Fruit fly (Drosophila melanogaster) whole organism, pupa: Measurements from ENCODE around the gene betaCOP.

ENCODE experiments used
- CG10348 ChIP-seq: fragments of 200-800 bp; sonication (Bioruptor generic); IDR thresholded peaks from 2 replicates; pipeline ENCODE4 v1.3.6; 2022; ENCODE audit warnings: missing biosample characterization, missing genetic modification characterization
- CG12605 ChIP-seq: fragments of 200-800 bp; sonication (Bioruptor generic); IDR thresholded peaks from 2 replicates; pipeline ENCODE4 v1.3.6; 2022; ENCODE audit warnings: missing biosample characterization, missing genetic modification characterization
- CG13204 ChIP-seq: fragments of 200-800 bp; sonication (Bioruptor generic); optimal IDR thresholded peaks from 2 replicates; lab custom pipeline; 2018; ENCODE audit warnings: missing biosample characterization, mild to moderate bottlenecking, missing genetic modification characterization, moderate library complexity
- CG14655 ChIP-seq: fragments of 200-800 bp; sonication (Bioruptor generic); optimal IDR thresholded peaks from 3 replicates; lab custom pipeline; 2017; ENCODE audit warnings: mild to moderate bottlenecking, missing biosample characterization, missing genetic modification reagents, missing genetic modification characterization
- CG15710 ChIP-seq: fragments of 200-800 bp; sonication (Bioruptor generic); optimal IDR thresholded peaks from 2 replicates; lab custom pipeline; 2018; ENCODE audit warnings: missing biosample characterization, mild to moderate bottlenecking, missing genetic modification characterization, moderate library complexity
- CG17806 ChIP-seq: fragments of 200-800 bp; sonication (Bioruptor generic); optimal IDR thresholded peaks from 2 replicates; lab custom pipeline; 2018; ENCODE audit warnings: missing biosample characterization, mild to moderate bottlenecking, missing genetic modification characterization, moderate library complexity
- CG32121 ChIP-seq: fragments of 200-800 bp; sonication (Bioruptor generic); IDR thresholded peaks from 2 replicates; pipeline ENCODE4 v1.3.6; 2022; ENCODE audit warnings: missing biosample characterization, missing genetic modification characterization
- CG34367 ChIP-seq: fragments of 200-800 bp; sonication (Bioruptor generic); optimal IDR thresholded peaks from 2 replicates; lab custom pipeline; 2018; ENCODE audit warnings: missing biosample characterization, mild to moderate bottlenecking, missing genetic modification characterization
- CG4496 ChIP-seq: fragments of 200-800 bp; sonication (Bioruptor generic); IDR thresholded peaks from 3 replicates; pipeline ENCODE4 v1.3.6; 2022; ENCODE audit warnings: missing biosample characterization, missing genetic modification characterization
- CG8159 ChIP-seq: fragments of 200-800 bp; sonication (Bioruptor generic); optimal IDR thresholded peaks from 3 replicates; lab custom pipeline; 2018; ENCODE audit warnings: missing biosample characterization, mild to moderate bottlenecking, missing genetic modification characterization, moderate library complexity
- CG8301 ChIP-seq: fragments of 200-800 bp; sonication (Bioruptor generic); optimal IDR thresholded peaks from 2 replicates; lab custom pipeline; 2018; ENCODE audit warnings: missing biosample characterization, mild to moderate bottlenecking, missing genetic modification characterization
- CG9948 ChIP-seq: fragments of 200-800 bp; sonication (Bioruptor generic); optimal IDR thresholded peaks from 2 replicates; lab custom pipeline; 2018; ENCODE audit warnings: missing biosample characterization, mild to moderate bottlenecking, missing genetic modification characterization, moderate library complexity
- D1 ChIP-seq: fragments of 200-800 bp; sonication (Bioruptor generic); optimal IDR thresholded peaks from 2 replicates; lab custom pipeline; 2018; ENCODE audit warnings: missing biosample characterization, mild to moderate bottlenecking, missing genetic modification characterization, moderate library complexity
- EcR ChIP-seq: fragments of 200-800 bp; sonication (Bioruptor generic); optimal IDR thresholded peaks from 3 replicates; lab custom pipeline; 2019; ENCODE audit warnings: missing biosample characterization, missing genetic modification characterization, mild to moderate bottlenecking, moderate library complexity, missing genetic modification reagents
- Ets98B ChIP-seq: fragments of 200-800 bp; sonication (Bioruptor generic); IDR thresholded peaks from 2 replicates; pipeline ENCODE4 v1.3.6; 2022; ENCODE audit warnings: missing biosample characterization, missing genetic modification characterization
- Pif1A ChIP-seq: fragments of 200-800 bp; sonication (Bioruptor generic); optimal IDR thresholded peaks from 3 replicates; lab custom pipeline; 2016; ENCODE audit warnings: missing biosample characterization, missing genetic modification characterization
- Pif1B ChIP-seq: fragments of 200-800 bp; sonication (Bioruptor generic); optimal IDR thresholded peaks from 3 replicates; lab custom pipeline; 2016; ENCODE audit warnings: missing biosample characterization, missing genetic modification characterization
- Snoo ChIP-seq: fragments of 200-800 bp; sonication (Bioruptor generic); optimal IDR thresholded peaks from 3 replicates; lab custom pipeline; 2017; ENCODE audit warnings: missing biosample characterization, mild to moderate bottlenecking, missing genetic modification characterization, inconsistent platforms
- fd96Ca ChIP-seq: fragments of 200-800 bp; sonication (Bioruptor generic); IDR thresholded peaks from 3 replicates; pipeline ENCODE4 v1.3.6; 2022; ENCODE audit warnings: missing biosample characterization, missing genetic modification characterization
- gl ChIP-seq: fragments of 200-800 bp; sonication (Bioruptor generic); optimal IDR thresholded peaks from 2 replicates; lab custom pipeline; 2018; ENCODE audit warnings: missing biosample characterization, mild to moderate bottlenecking, missing genetic modification characterization
- rn ChIP-seq: fragments of 200-800 bp; sonication (Bioruptor generic); IDR thresholded peaks from 2 replicates; pipeline ENCODE4 v1.3.6; 2022; ENCODE audit warnings: missing biosample characterization, missing genetic modification characterization

Gene betaCOP

dm6 chrX:18385056-18385455 lies at the start of gene betaCOP:
TSS of gene betaCOP (minus strand) at chrX:18385242.
- TF ChIP-seq CG4496 (GFP tag; lab: Robert Waterston, UW) (no peak), CG13204 (GFP tag; lab: Kevin White, UChicago) (no peak), D1 (no peak), CG15710 (no peak), CG17806 (no peak), Pif1B (GFP tag; lab: Kevin White, UChicago) (no peak), CG32121 (no peak), Ets98B (GFP tag; lab: Robert Waterston, UW) (no peak), CG34367 (tag; lab: Kevin White, UChicago) (no peak)
- TF ChIP-seq, all 21 proteins: peak for 0

- TF ChIP-seq CG12605 (GFP tag; lab: Robert Waterston, UW) (peak; percentile 29; the same call in 1 of the 2 replicates), CG15710 (no peak), CG8159 (tag; lab: Kevin White, UChicago) (no peak), Pif1B (GFP tag; lab: Kevin White, UChicago) (no peak), CG13204 (GFP tag; lab: Kevin White, UChicago) (no peak), CG32121 (peak; percentile 52; the same call in 1 of the 2 replicates), CG9948 (tag; lab: Kevin White, UChicago) (no peak), CG8301 (tag; lab: Kevin White, UChicago) (no peak), CG34367 (tag; lab: Kevin White, UChicago) (no peak), Snoo (tag; lab: Kevin White, UChicago) (no peak), CG17806 (no peak), Pif1A (GFP tag; lab: Kevin White, UChicago) (no peak), CG10348 (GFP tag; lab: Robert Waterston, UW) (no peak), CG14655 (no peak), fd96Ca (GFP tag; lab: Robert Waterston, UW) (no peak), rn (no peak), Ets98B (GFP tag; lab: Robert Waterston, UW) (peak; percentile 43; the same call in 1 of the 2 replicates), gl (tag; lab: Kevin White, UChicago) (no peak), D1 (no peak), CG4496 (GFP tag; lab: Robert Waterston, UW) (peak; percentile 53; the same call in 2 of the 3 replicates), EcR (GFP tag; lab: Kevin White, UChicago) (no peak)
These were observed 37.1 kb upstream of the betaCOP start, which contains the start of gene CG42323 for dm6 chrX:18422112-18422511. TSS of gene CG42323 (plus strand) at chrX:18422413.

- no peak for TF ChIP-seq CG34367 (tag; lab: Kevin White, UChicago)
These were observed 30.1 kb upstream of the betaCOP start, which contains the start of gene CG15056 for dm6 chrX:18415115-18415514. TSS of gene CG15056 (plus strand) at chrX:18415415.

dm6 chrX:18409938-18410337 lies 24.9 kb upstream of the betaCOP start, which contains the start of gene Nt5b:
TSS of gene Nt5b (minus strand) at chrX:18410144.
- TF ChIP-seq CG12605 (GFP tag; lab: Robert Waterston, UW) (peak; percentile 39; the same call in 1 of the 2 replicates), CG4496 (GFP tag; lab: Robert Waterston, UW) (peak; percentile 13; the same call in 1 of the 3 replicates), CG34367 (tag; lab: Kevin White, UChicago) (no peak)

- TF ChIP-seq CG4496 (GFP tag; lab: Robert Waterston, UW) (no peak), CG12605 (GFP tag; lab: Robert Waterston, UW) (no peak), rn (no peak), D1 (no peak), CG9948 (tag; lab: Kevin White, UChicago) (no peak), CG10348 (GFP tag; lab: Robert Waterston, UW) (no peak), CG32121 (no peak)
These were observed 24.4 kb upstream of the betaCOP start for dm6 chrX:18409449-18409848.

dm6 chrX:18407394-18407721 lies 22.3 kb upstream of the betaCOP start:
- peak; percentile 30 for TF ChIP-seq CG15710
- no peak for TF ChIP-seq CG14655
- no peak for TF ChIP-seq Pif1B (GFP tag; lab: Kevin White, UChicago)
- TF ChIP-seq CG32121: no peak; the same call in 1 of the 2 replicates
- no peak for TF ChIP-seq fd96Ca (GFP tag; lab: Robert Waterston, UW)
- no peak for TF ChIP-seq D1
- TF ChIP-seq Pif1A (GFP tag; lab: Kevin White, UChicago): no peak
- no peak for TF ChIP-seq CG13204 (GFP tag; lab: Kevin White, UChicago)
- peak; percentile 37; the same call in 1 of the 3 replicates for TF ChIP-seq CG4496 (GFP tag; lab: Robert Waterston, UW)
- TF ChIP-seq Snoo (tag; lab: Kevin White, UChicago): no peak
- no peak for TF ChIP-seq EcR (GFP tag; lab: Kevin White, UChicago)
- no peak for TF ChIP-seq gl (tag; lab: Kevin White, UChicago)
- peak; percentile 37; the same call in 1 of the 2 replicates for TF ChIP-seq CG12605 (GFP tag; lab: Robert Waterston, UW)
- no peak for TF ChIP-seq CG10348 (GFP tag; lab: Robert Waterston, UW)
- peak; percentile 26 for TF ChIP-seq CG9948 (tag; lab: Kevin White, UChicago)
- peak; percentile 11 for TF ChIP-seq CG34367 (tag; lab: Kevin White, UChicago)
- TF ChIP-seq CG17806: no peak
- TF ChIP-seq Ets98B (GFP tag; lab: Robert Waterston, UW): peak; percentile 26
- no peak for TF ChIP-seq rn
- TF ChIP-seq CG8159 (tag; lab: Kevin White, UChicago): peak; percentile 5
- peak; percentile 32 for TF ChIP-seq CG8301 (tag; lab: Kevin White, UChicago)
